Worm (Caenorhabditis elegans): ENCODE results near the gene vit-4.

DNA sequence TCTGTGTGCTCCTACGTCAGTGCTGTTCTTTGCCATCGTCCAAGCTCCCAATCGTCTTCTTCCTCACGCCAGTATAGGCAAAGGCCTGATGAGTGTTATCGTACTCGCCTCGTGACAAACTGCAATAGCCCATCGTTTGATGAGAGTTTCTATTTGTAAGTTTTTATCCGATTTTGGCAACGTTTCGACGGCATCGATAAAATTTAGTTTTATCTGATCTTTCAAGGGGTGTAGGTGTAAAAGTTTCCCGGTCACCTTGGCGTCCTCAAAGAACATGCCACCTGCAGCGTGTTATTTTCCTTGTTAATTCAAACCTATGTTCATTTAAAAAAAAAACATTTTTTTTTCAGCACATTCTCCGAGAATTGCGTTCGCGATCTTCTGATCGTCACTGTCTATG, 16.7 kb downstream of the vit-4 start:
- TF ChIP-seq pros-1 (tag; optimal IDR thresholded peaks at IDR 0.05) (no peak), dmd-4 (tag; optimal IDR thresholded peaks at IDR 0.05; ENCODE audit: borderline replicate concordance) (no peak), F13H6.1 (tag; optimal IDR thresholded peaks at IDR 0.05) (no peak), pha-4 (tag; optimal IDR thresholded peaks at IDR 0.05) (no peak), unc-3 (GFP tag; conservative IDR thresholded peaks at IDR 0.05) (no peak), unc-3 (tag; optimal IDR thresholded peaks at IDR 0.05) (no peak), dve-1 (tag; optimal IDR thresholded peaks at IDR 0.05) (no peak), fkh-10 (GFP tag; optimal IDR thresholded peaks at IDR 0.05) (no peak)

Data from whole organism, late embryonic.